Fruit fly (Drosophila melanogaster) whole organism, embryonic: ENCODE measurements around the gene isoQC.

Source experiments
- CG10431 ChIP-seq: fragments of 200-800 bp; sonication (Bioruptor generic); optimal IDR thresholded peaks from 3 replicates; lab custom pipeline; 2018; ENCODE audit warnings: missing biosample characterization, mild to moderate bottlenecking, missing genetic modification characterization
- CG10462 ChIP-seq: fragments of 200-800 bp; sonication (Bioruptor generic); optimal IDR thresholded peaks from 2 replicates; lab custom pipeline; 2016; ENCODE audit warnings: missing biosample characterization, missing genetic modification characterization
- CG10979 ChIP-seq: fragments of 200-800 bp; sonication (Bioruptor generic); optimal IDR thresholded peaks from 2 replicates; lab custom pipeline; 2018; ENCODE audit warnings: missing biosample characterization, mild to moderate bottlenecking, missing genetic modification characterization, moderate library complexity
- CG12659 ChIP-seq: fragments of 200-800 bp; sonication (Bioruptor generic); optimal IDR thresholded peaks from 3 replicates; lab custom pipeline; 2017; ENCODE audit warnings: mild to moderate bottlenecking, missing biosample characterization, missing genetic modification reagents, missing genetic modification characterization
- CG17568 ChIP-seq: fragments of 200-800 bp; sonication (Bioruptor generic); optimal IDR thresholded peaks from 2 replicates; lab custom pipeline; 2018; ENCODE audit warnings: missing biosample characterization, mild to moderate bottlenecking, missing genetic modification characterization, moderate library complexity
- CG17802 ChIP-seq: fragments of 200-800 bp; sonication (Bioruptor generic); optimal IDR thresholded peaks from 2 replicates; lab custom pipeline; 2018; ENCODE audit warnings: missing biosample characterization, mild to moderate bottlenecking, missing genetic modification characterization, moderate library complexity
- CG2678 ChIP-seq: fragments of 200-800 bp; sonication (Bioruptor generic); optimal IDR thresholded peaks from 3 replicates; lab custom pipeline; 2019; ENCODE audit warnings: missing biosample characterization, mild to moderate bottlenecking, missing genetic modification characterization, moderate library complexity
- CG33213 ChIP-seq: fragments of 200-800 bp; sonication (Bioruptor generic); optimal IDR thresholded peaks from 3 replicates; lab custom pipeline; 2016; ENCODE audit warnings: missing biosample characterization, missing genetic modification characterization
- CG34224 ChIP-seq: fragments of 200-800 bp; sonication (Bioruptor generic); IDR thresholded peaks from 3 replicates; pipeline ENCODE4 v1.3.6; 2022; ENCODE audit warnings: missing biosample characterization, missing genetic modification characterization; ENCODE audit not compliant: partially characterized antibody
- CG3838 ChIP-seq: fragments of 200-800 bp; sonication (Bioruptor generic); optimal IDR thresholded peaks from 3 replicates; lab custom pipeline; 2016; ENCODE audit warnings: missing biosample characterization, missing genetic modification characterization
- CG6254 ChIP-seq: fragments of 200-800 bp; sonication (Bioruptor generic); optimal IDR thresholded peaks from 3 replicates; lab custom pipeline; 2017; ENCODE audit warnings: mild to moderate bottlenecking, missing biosample characterization, missing genetic modification reagents, missing genetic modification characterization
- CG7357 ChIP-seq: fragments of 200-800 bp; sonication (Bioruptor generic); IDR thresholded peaks from 3 replicates; pipeline ENCODE4 v1.3.6; 2022; ENCODE audit warnings: missing biosample characterization, missing genetic modification characterization
- CG8924 ChIP-seq: fragments of 200-800 bp; optimal IDR thresholded peaks from 3 replicates; lab custom pipeline; 2019; ENCODE audit warnings: missing biosample characterization, mild to moderate bottlenecking, missing genetic modification characterization, moderate library complexity
- CG9215 ChIP-seq: fragments of 200-800 bp; sonication (Bioruptor generic); IDR thresholded peaks from 2 replicates; pipeline ENCODE4 v1.3.6; 2022; ENCODE audit warnings: missing biosample characterization, missing genetic modification characterization
- Dll ChIP-seq: fragments of 200-800 bp; sonication (Bioruptor generic); IDR thresholded peaks from 4 replicates; pipeline ENCODE4 v1.3.6; 2022; ENCODE audit warnings: missing biosample characterization, missing genetic modification characterization; ENCODE audit not compliant: partially characterized antibody
- Doc3 ChIP-seq: fragments of 200-800 bp; sonication (Bioruptor generic); IDR thresholded peaks from 3 replicates; pipeline ENCODE4 v1.3.6; 2022; ENCODE audit warnings: missing biosample characterization, missing genetic modification characterization; ENCODE audit not compliant: partially characterized antibody
- Dp ChIP-seq: fragments of 200-800 bp; sonication (Bioruptor generic); optimal IDR thresholded peaks from 2 replicates; lab custom pipeline; 2018; ENCODE audit warnings: missing biosample characterization, mild to moderate bottlenecking, missing genetic modification characterization, moderate library complexity
- Dref ChIP-seq: fragments of 200-800 bp; sonication (Bioruptor generic); IDR thresholded peaks from 2 replicates; pipeline ENCODE4 v1.3.6; 2022; ENCODE audit warnings: missing biosample characterization, missing genetic modification characterization
- Kr ChIP-seq: fragments of 200-800 bp; sonication (Bioruptor generic); optimal IDR thresholded peaks from 2 replicates; lab custom pipeline; 2017; ENCODE audit warnings: missing biosample characterization, mild to moderate bottlenecking, missing genetic modification characterization
- MBD-R2 ChIP-seq: fragments of 200-800 bp; sonication (Bioruptor generic); IDR thresholded peaks from 2 replicates; pipeline ENCODE4 v1.3.6; 2022; ENCODE audit warnings: missing biosample characterization, missing genetic modification characterization
- MESR4 ChIP-seq: fragments of 200-800 bp; sonication (Bioruptor generic); optimal IDR thresholded peaks from 2 replicates; lab custom pipeline; 2018; ENCODE audit warnings: missing biosample characterization, mild to moderate bottlenecking, missing genetic modification characterization, moderate library complexity
- Med ChIP-seq: fragments of 200-800 bp; sonication (Bioruptor generic); peaks from one replicate; lab custom pipeline; 2016; ENCODE audit warnings: missing biosample characterization, missing genetic modification characterization, mild to moderate bottlenecking, inconsistent platforms, moderate library complexity
- Pdp1 ChIP-seq, 2 experiments: fragments of 200-800 bp; sonication (Bioruptor generic); optimal IDR thresholded peaks; 3 replicates each; lab custom pipeline; 2016; ENCODE audit warnings: missing biosample characterization in 2 of 2, missing genetic modification characterization in 2 of 2, mild to moderate bottlenecking in 1 of 2, moderate library complexity in 1 of 2
- Scr ChIP-seq: fragments of 200-800 bp; sonication (Bioruptor generic); IDR thresholded peaks from 2 replicates; pipeline ENCODE4 v1.3.6; 2022; ENCODE audit warnings: missing biosample characterization, missing genetic modification characterization; ENCODE audit not compliant: partially characterized antibody
- Sry-δ ChIP-seq: fragments of 200-800 bp; sonication (Bioruptor generic); optimal IDR thresholded peaks from 2 replicates; lab custom pipeline; 2016; ENCODE audit warnings: missing biosample characterization, missing genetic modification characterization
- YL-1 ChIP-seq: fragments of 200-800 bp; sonication (Bioruptor generic); optimal IDR thresholded peaks from 3 replicates; lab custom pipeline; 2017; ENCODE audit warnings: missing biosample characterization, mild to moderate bottlenecking, missing genetic modification characterization
- cas ChIP-seq: fragments of 200-800 bp; sonication (Bioruptor generic); IDR thresholded peaks from 2 replicates; pipeline ENCODE4 v1.3.6; 2022; ENCODE audit warnings: missing biosample characterization, missing genetic modification characterization
- eve ChIP-seq, 2 experiments: fragments of >200 bp; optimal IDR thresholded peaks; 2 replicates each; lab custom pipeline; 2017; ENCODE audit warnings: missing biosample characterization in 2 of 2, missing genetic modification characterization in 2 of 2
- ewg ChIP-seq: fragments of 200-800 bp; sonication (Bioruptor generic); optimal IDR thresholded peaks from 3 replicates; lab custom pipeline; 2017; ENCODE audit warnings: mild to moderate bottlenecking, missing biosample characterization, missing genetic modification reagents, missing genetic modification characterization
- fd3F ChIP-seq: fragments of 200-800 bp; sonication (Bioruptor generic); optimal IDR thresholded peaks from 2 replicates; lab custom pipeline; 2018; ENCODE audit warnings: missing biosample characterization, mild to moderate bottlenecking, missing genetic modification characterization, moderate library complexity
- ftz-f1 ChIP-seq: fragments of 200-800 bp; sonication (Bioruptor generic); optimal IDR thresholded peaks from 2 replicates; lab custom pipeline; 2016; ENCODE audit warnings: missing biosample characterization, missing genetic modification characterization
- gcm ChIP-seq: fragments of 200-800 bp; sonication (Bioruptor generic); optimal IDR thresholded peaks from 2 replicates; lab custom pipeline; 2019; ENCODE audit warnings: missing biosample characterization, mild to moderate bottlenecking, missing genetic modification characterization, moderate library complexity
- gfzf ChIP-seq: fragments of 200-800 bp; sonication (Bioruptor generic); optimal IDR thresholded peaks from 2 replicates; lab custom pipeline; 2016; ENCODE audit warnings: missing biosample characterization, mild to moderate bottlenecking, missing genetic modification characterization, moderate library complexity
- ham ChIP-seq: fragments of 200-800 bp; sonication (Bioruptor generic); IDR thresholded peaks from 2 replicates; pipeline ENCODE4 v1.3.6; 2022; ENCODE audit warnings: missing biosample characterization, missing genetic modification characterization
- hbn ChIP-seq: fragments of 200-800 bp; sonication (Bioruptor generic); IDR thresholded peaks from 2 replicates; pipeline ENCODE4 v1.3.6; 2022; ENCODE audit warnings: missing biosample characterization, missing genetic modification characterization; ENCODE audit not compliant: partially characterized antibody
- insv ChIP-seq, 2 experiments: fragments of 200-800 bp; sonication (Bioruptor generic); optimal IDR thresholded peaks; 3 replicates each; lab custom pipeline; 2016 to 2018; ENCODE audit warnings: missing biosample characterization in 2 of 2, missing genetic modification characterization in 2 of 2
- maf-S ChIP-seq: fragments of 200-800 bp; sonication (Bioruptor generic); optimal IDR thresholded peaks from 2 replicates; lab custom pipeline; 2016; ENCODE audit warnings: missing biosample characterization, missing genetic modification characterization
- nmo ChIP-seq: fragments of 200-800 bp; sonication (Bioruptor generic); optimal IDR thresholded peaks from 2 replicates; lab custom pipeline; 2018; ENCODE audit warnings: missing biosample characterization, mild to moderate bottlenecking, missing genetic modification characterization, moderate library complexity
- onecut ChIP-seq: fragments of 200-800 bp; sonication (Bioruptor generic); IDR thresholded peaks from 2 replicates; pipeline ENCODE4 v1.3.6; 2022; ENCODE audit warnings: missing biosample characterization, missing genetic modification characterization
- peb ChIP-seq: fragments of 200-800 bp; sonication (Bioruptor generic); IDR thresholded peaks from 2 replicates; pipeline ENCODE4 v1.3.6; 2022; ENCODE audit warnings: missing biosample characterization, missing genetic modification characterization
- pros ChIP-seq: fragments of 200-800 bp; sonication (Bioruptor generic); optimal IDR thresholded peaks from 3 replicates; lab custom pipeline; 2019; ENCODE audit warnings: missing biosample characterization, mild to moderate bottlenecking, missing genetic modification characterization, moderate library complexity
- sens ChIP-seq: fragments of 200-800 bp; sonication (Bioruptor generic); peaks from one replicate; lab custom pipeline; 2016; ENCODE audit warnings: missing biosample characterization, missing genetic modification characterization
- tll ChIP-seq, 2 experiments: fragments of 200-800 bp in 1 of 2; fragments of >200 bp in 1 of 2; sonication (Bioruptor generic) in 1 of 2; optimal IDR thresholded peaks; 2 replicates each; lab custom pipeline; 2017 to 2019; ENCODE audit warnings: missing biosample characterization in 2 of 2, missing genetic modification characterization in 2 of 2, mild to moderate bottlenecking in 1 of 2, moderate library complexity in 1 of 2
- trem ChIP-seq: fragments of 200-800 bp; optimal IDR thresholded peaks from 3 replicates; lab custom pipeline; 2019; ENCODE audit warnings: missing biosample characterization, mild to moderate bottlenecking, missing genetic modification characterization, moderate library complexity
- wdn ChIP-seq: fragments of 200-800 bp; sonication (Bioruptor generic); IDR thresholded peaks from 2 replicates; pipeline ENCODE4 v1.3.6; 2022; ENCODE audit warnings: missing biosample characterization, missing genetic modification characterization
- yki ChIP-seq: fragments of >200 bp; optimal IDR thresholded peaks from 3 replicates; lab custom pipeline; 2018

Gene isoQC

DNA sequence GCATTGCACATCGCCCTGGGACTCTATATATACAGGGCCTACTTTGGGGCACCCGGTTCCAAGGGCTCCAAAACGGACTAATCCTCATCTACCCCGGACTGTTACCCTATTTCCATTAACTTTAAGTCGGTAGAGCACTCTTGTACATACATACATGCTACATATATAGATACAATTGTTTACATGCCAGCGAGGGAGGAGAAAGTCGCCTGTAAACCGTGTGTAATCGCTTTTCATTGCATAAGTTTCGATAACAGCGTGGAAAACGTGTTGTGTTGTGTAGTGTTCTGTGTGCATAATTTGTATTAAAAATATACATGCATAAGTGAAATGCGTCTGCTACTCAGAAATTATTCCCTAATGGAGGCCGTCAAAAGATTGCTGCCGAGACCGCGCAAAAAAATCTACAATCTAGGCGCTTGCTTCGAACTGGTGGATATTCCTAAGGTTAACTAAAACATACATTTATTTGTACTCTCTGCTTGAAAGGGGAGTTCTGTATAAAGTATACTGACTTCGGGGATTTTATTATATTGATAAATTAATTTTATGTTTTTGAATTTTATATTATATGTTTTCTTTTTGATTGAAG lies at the start of gene isoQC:
isoQC (plus strand) TSS at position 270 of the 592 bp plus-strand sequence.
- no peak for TF ChIP-seq ftz-f1 (GFP tag; lab: Kevin White, UChicago)
- peak in 1 of 2 experiments; percentile 86 for TF ChIP-seq eve (GFP tag; optimal IDR thresholded peaks at IDR 0.05; lab: Kevin White, UChicago)
- no peak for TF ChIP-seq CG10979 (tag; lab: Kevin White, UChicago)
- TF ChIP-seq gcm, result peak; percentile 80
- peak in 1 of 2 experiments; percentile 99 for TF ChIP-seq Pdp1 (GFP tag; optimal IDR thresholded peaks at IDR 0.05; lab: Kevin White, UChicago)
- TF ChIP-seq Med (GFP tag; lab: Kevin White, UChicago), result peak; percentile 19
- TF ChIP-seq CG17568, result peak; percentile 75
- TF ChIP-seq ham (GFP tag; lab: Robert Waterston, UW), result no peak
- no peak for TF ChIP-seq CG33213 (GFP tag; lab: Kevin White, UChicago)
- TF ChIP-seq sens (GFP tag; lab: Kevin White, UChicago), result peak; percentile 37
- peak; percentile 53 for TF ChIP-seq CG3838 (GFP tag; lab: Kevin White, UChicago)
- peak; percentile 76 for TF ChIP-seq CG10431 (GFP tag; lab: Kevin White, UChicago)
- TF ChIP-seq CG8924, result no peak
- no peak for TF ChIP-seq YL-1 (GFP tag; lab: Kevin White, UChicago)
- no peak for TF ChIP-seq nmo (GFP tag; lab: Kevin White, UChicago)

- TF ChIP-seq fd3F (GFP tag; lab: Kevin White, UChicago) (no peak), MBD-R2 (GFP tag; lab: Robert Waterston, UW) (peak; percentile 50; the same call in 1 of the 2 replicates), onecut (GFP tag; lab: Robert Waterston, UW) (peak; percentile 95), ewg (peak; percentile 90)
Observed at dm6 chr3L:20425888-20426287, 48.4 kb upstream of the isoQC start, which contains the start of gene CG5282. Gene CG5282, minus strand, starts transcription at chr3L:20426071.

dm6 chr3L:20427449-20427848 lies 46.8 kb upstream of the isoQC start, which contains the start of gene CG5274:
Gene CG5274, minus strand, starts transcription at chr3L:20427666.
- TF ChIP-seq hbn (GFP tag; lab: Robert Waterston, UW) (peak; percentile 27; the same call in 1 of the 2 replicates), CG12659 (GFP tag; lab: Kevin White, UChicago) (peak; percentile 17), trem (tag; lab: Kevin White, UChicago) (peak; percentile 23), CG34224 (GFP tag; lab: Robert Waterston, UW) (peak; percentile 62), MBD-R2 (GFP tag; lab: Robert Waterston, UW) (peak; percentile 66), Scr (GFP tag; lab: Robert Waterston, UW) (peak; percentile 42), Sry-δ (GFP tag; lab: Kevin White, UChicago) (peak; percentile 79), CG17568 (no peak), Kr (no peak), MESR4 (peak; percentile 56), maf-S (GFP tag; lab: Kevin White, UChicago) (no peak), CG10462 (GFP tag; lab: Kevin White, UChicago) (peak; percentile 40), gfzf (GFP tag; lab: Kevin White, UChicago) (peak; percentile 52), pros (no peak), Doc3 (peak; percentile 30; the same call in 1 of the 3 replicates), cas (GFP tag; lab: Robert Waterston, UW) (no peak), peb (GFP tag; lab: Robert Waterston, UW) (no peak), wdn (GFP tag; lab: Robert Waterston, UW) (no peak), Dref (GFP tag; lab: Robert Waterston, UW) (peak; percentile 73), CG6254 (GFP tag; lab: Kevin White, UChicago) (no peak), CG7357 (GFP tag; lab: Robert Waterston, UW) (no peak), Dp (peak; percentile 53), yki (lab: Kevin White, UChicago) (no peak), insv (GFP tag; optimal IDR thresholded peaks at IDR 0.05; lab: Kevin White, UChicago) (no peak), tll (GFP tag; optimal IDR thresholded peaks at IDR 0.05; lab: Kevin White, UChicago) (no peak), CG9215 (GFP tag; lab: Robert Waterston, UW) (no peak), Dll (0 out of 4 replicates have a peak, but pooled peaks have one; percentile 37), CG17802 (tag; lab: Kevin White, UChicago) (no peak), CG2678 (no peak)
